Worm (Caenorhabditis elegans) whole organism, early embryonic: ENCODE results near the gene fbxa-25.

ENCODE experiments used
- B0310.2 ChIP-seq: sonication (generic microtip); optimal IDR thresholded peaks from 2 replicates; lab custom pipeline; 2016; ENCODE audit warnings: mild to moderate bottlenecking, missing genetic modification characterization, missing compliant biosample characterization
- F13C5.2 ChIP-seq: sonication (generic microtip); optimal IDR thresholded peaks from 2 replicates; lab custom pipeline; 2017; ENCODE audit warnings: mild to moderate bottlenecking, missing genetic modification characterization, inconsistent platforms, missing compliant biosample characterization
- aly-1 ChIP-seq: sonication (generic microtip); optimal IDR thresholded peaks from 2 replicates; lab custom pipeline; 2016; ENCODE audit warnings: missing genetic modification characterization, missing compliant biosample characterization
- ama-1 ChIP-seq: fragments of 150-350 bp; optimal IDR thresholded peaks from 2 replicates; lab custom pipeline; 2014
- ceh-13 ChIP-seq: fragments of 200-800 bp; sonication (Bioruptor generic); optimal IDR thresholded peaks from 2 replicates; lab custom pipeline; 2018; ENCODE audit warnings: mild to moderate bottlenecking, missing genetic modification characterization, missing compliant biosample characterization
- ceh-36 ChIP-seq: sonication (generic microtip); optimal IDR thresholded peaks from 2 replicates; lab custom pipeline; 2016; ENCODE audit warnings: missing genetic modification characterization, inconsistent platforms, missing compliant biosample characterization
- ets-7 ChIP-seq: sonication (generic microtip); optimal IDR thresholded peaks from 2 replicates; lab custom pipeline; 2016; ENCODE audit warnings: missing genotype, missing genetic modification characterization, missing compliant biosample characterization
- flt-1 ChIP-seq: fragments of 200-800 bp; sonication (Bioruptor generic); IDR thresholded peaks from 2 replicates; pipeline ENCODE4 v1.3.6; 2022; ENCODE audit warnings: missing genetic modification characterization, missing compliant biosample characterization
- hmbx-1 ChIP-seq: sonication (generic microtip); optimal IDR thresholded peaks from 2 replicates; lab custom pipeline; 2016; ENCODE audit warnings: mild to moderate bottlenecking, missing genetic modification characterization, missing compliant biosample characterization
- hmg-4 ChIP-seq: fragments of 200-800 bp; sonication (Bioruptor generic); optimal IDR thresholded peaks from 2 replicates; lab custom pipeline; 2018; ENCODE audit warnings: mild to moderate bottlenecking, missing genetic modification characterization, missing compliant biosample characterization
- hnd-1 ChIP-seq: sonication (generic microtip); optimal IDR thresholded peaks from 2 replicates; lab custom pipeline; 2016; ENCODE audit warnings: missing genetic modification characterization, missing compliant biosample characterization
- pes-1 ChIP-seq: fragments of 200-800 bp; sonication (Bioruptor generic); IDR thresholded peaks from 2 replicates; pipeline ENCODE4 v1.3.6; 2022; ENCODE audit warnings: missing genetic modification reagents, missing genetic modification characterization, missing compliant biosample characterization
- scrt-1 ChIP-seq: fragments of 200-800 bp; sonication (Bioruptor generic); IDR thresholded peaks from 2 replicates; pipeline ENCODE4 v1.3.6; 2022; ENCODE audit warnings: missing genetic modification characterization, missing compliant biosample characterization
- sea-1 ChIP-seq: fragments of 200-800 bp; sonication (Bioruptor generic); conservative IDR thresholded peaks from 2 replicates; pipeline ENCODE4 v1.3.6; 2022; ENCODE audit warnings: missing genetic modification characterization, missing compliant biosample characterization
- tbx-11 ChIP-seq: fragments of 200-800 bp; sonication (Bioruptor generic); IDR thresholded peaks from 2 replicates; pipeline ENCODE4 v1.3.6; 2022; ENCODE audit warnings: missing genetic modification characterization, missing compliant biosample characterization
- tbx-37 ChIP-seq: fragments of 200-800 bp; sonication (Bioruptor generic); conservative IDR thresholded peaks from 2 replicates; pipeline ENCODE4 v1.3.6; 2022; ENCODE audit warnings: missing genetic modification reagents, missing genetic modification characterization, missing compliant biosample characterization
- tra-4 ChIP-seq: sonication (generic microtip); optimal IDR thresholded peaks from 2 replicates; lab custom pipeline; 2017; ENCODE audit warnings: missing genetic modification characterization, missing compliant biosample characterization

Gene fbxa-25

DNA sequence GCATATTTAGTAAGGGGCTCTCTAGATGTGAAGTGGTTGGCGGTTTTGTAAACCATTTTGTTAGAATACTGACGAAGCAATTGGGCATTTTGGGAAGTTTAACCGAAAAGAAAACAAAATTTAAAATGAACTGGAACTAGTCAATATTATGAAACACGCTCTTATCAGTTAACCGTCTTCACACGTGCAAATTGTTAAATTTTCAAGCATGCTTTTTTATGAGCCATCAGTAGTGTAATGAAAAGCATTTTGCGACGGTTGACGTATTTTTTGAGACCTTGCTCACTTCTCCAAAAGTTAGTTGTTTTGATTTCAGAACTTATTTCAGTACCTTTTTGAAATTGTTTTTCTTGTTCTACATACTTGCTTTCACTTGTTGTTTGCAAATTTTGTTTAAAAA lies at the start of gene fbxa-25:
Gene fbxa-25, minus strand, starts transcription at position 138 of the 400 bp plus-strand sequence.
- TF ChIP-seq aly-1 (no peak), pes-1 (no peak), hmbx-1 (tag; lab: Kevin White, UChicago) (no peak), B0310.2 (tag; lab: Kevin White, UChicago) (no peak)

DNA sequence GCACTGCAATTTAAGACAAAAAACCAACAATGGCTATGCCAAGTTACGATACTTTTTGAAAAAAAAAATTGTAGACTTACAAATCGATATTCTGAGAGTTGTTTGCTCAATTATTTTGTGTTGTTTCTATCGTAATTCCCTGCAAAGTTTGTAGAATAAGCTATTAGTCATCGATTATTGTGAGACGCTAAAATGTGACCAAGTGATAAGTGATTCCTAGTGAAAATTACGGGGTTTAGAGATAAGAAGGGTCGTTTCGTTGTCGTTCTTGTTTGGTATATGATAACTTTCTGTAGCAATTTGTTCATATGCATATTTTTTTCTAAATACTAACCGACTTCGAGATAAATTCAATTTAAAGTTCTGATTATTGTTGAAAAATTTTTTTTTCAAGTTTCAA lies 48.9 kb upstream of the fbxa-25 start:
- TF ChIP-seq ama-1 (no peak), scrt-1 (no peak), B0310.2 (tag; lab: Kevin White, UChicago) (no peak), hmg-4 (GFP tag; lab: Kevin White, UChicago) (no peak), flt-1 (no peak), ets-7 (tag; lab: Kevin White, UChicago) (no peak), pes-1 (no peak), hmbx-1 (tag; lab: Kevin White, UChicago) (no peak), F13C5.2 (tag; lab: Kevin White, UChicago) (no peak), ceh-13 (no peak), tbx-37 (no peak), ceh-36 (tag; lab: Kevin White, UChicago) (no peak), sea-1 (GFP tag; lab: Robert Waterston, UW) (no peak), tbx-11 (GFP tag; lab: Robert Waterston, UW) (no peak), tra-4 (no peak), aly-1 (no peak), hnd-1 (no peak)

DNA sequence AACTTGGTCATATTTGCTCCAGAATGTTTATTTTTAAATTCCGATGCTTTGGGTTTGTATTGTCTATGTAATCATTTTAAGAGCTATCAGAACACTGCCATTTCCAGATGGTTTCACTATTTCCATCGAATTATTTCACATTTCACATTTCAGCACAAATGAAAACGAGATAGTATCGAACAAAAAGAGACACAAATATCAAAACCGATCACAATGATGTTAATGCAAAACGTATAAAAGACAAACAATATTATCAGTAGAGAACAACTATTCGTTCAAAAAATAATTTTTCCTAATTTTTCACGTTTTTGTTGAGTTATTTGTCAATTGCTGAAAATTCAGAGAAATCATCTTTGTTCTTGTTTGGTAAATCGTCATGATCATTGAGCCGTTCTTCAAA lies 46.1 kb upstream of the fbxa-25 start:
- TF ChIP-seq aly-1 (no peak), ceh-36 (tag; lab: Kevin White, UChicago) (no peak), hmg-4 (GFP tag; lab: Kevin White, UChicago) (no peak), tbx-11 (GFP tag; lab: Robert Waterston, UW) (no peak), B0310.2 (tag; lab: Kevin White, UChicago) (no peak), scrt-1 (no peak), tra-4 (no peak), ets-7 (tag; lab: Kevin White, UChicago) (no peak)

DNA sequence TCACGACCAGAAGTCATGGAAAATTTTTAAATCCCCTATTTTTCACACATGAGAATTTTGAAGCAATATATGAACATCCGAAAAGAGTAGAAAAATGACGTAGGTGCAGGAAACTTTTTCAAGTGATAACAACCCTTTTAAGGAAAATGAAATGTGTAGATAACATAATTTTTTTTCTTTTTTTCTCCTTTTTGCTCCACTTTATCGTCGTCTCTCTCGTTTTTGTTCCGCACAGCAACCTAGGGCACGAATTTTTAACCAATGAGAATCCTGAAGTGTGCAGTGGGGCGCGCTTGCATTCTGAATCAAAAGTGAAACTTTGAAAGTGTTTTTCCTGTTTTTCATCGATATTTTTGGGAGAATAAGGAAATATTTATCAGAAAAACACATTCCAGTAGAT lies 43.5 kb upstream of the fbxa-25 start:
- TF ChIP-seq hmg-4 (GFP tag; lab: Kevin White, UChicago) (no peak), pes-1 (no peak), tra-4 (no peak), ama-1 (no peak), tbx-37 (no peak), ceh-36 (tag; lab: Kevin White, UChicago) (no peak), tbx-11 (GFP tag; lab: Robert Waterston, UW) (no peak), F13C5.2 (tag; lab: Kevin White, UChicago) (no peak)

DNA sequence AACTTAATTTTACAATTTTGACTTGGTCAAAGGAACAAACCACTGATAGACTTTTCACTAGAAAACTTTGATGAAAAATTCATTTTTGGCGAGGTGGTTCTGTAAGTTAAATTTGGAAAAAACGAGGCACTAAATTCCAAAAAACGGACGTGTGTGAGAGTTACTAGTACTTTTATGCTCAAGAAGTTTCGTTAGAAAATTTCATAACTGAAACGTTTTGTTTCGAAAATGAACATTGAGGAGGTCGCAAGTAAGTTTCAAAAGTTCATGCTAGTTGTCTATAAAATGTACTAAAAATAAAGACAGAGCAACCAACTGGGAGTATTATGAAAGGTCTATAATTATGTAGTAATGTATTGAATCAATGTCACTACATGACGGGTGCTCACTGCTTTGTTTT lies 42.5 kb upstream of the fbxa-25 start, which contains the start of gene pals-17:
Gene pals-17, minus strand, starts transcription at position 101 of the 400 bp plus-strand sequence.
- TF ChIP-seq aly-1: no peak
- TF ChIP-seq ceh-36 (tag; lab: Kevin White, UChicago): no peak
- TF ChIP-seq flt-1: no peak
- no peak for TF ChIP-seq hmg-4 (GFP tag; lab: Kevin White, UChicago)
- TF ChIP-seq B0310.2 (tag; lab: Kevin White, UChicago): no peak
- TF ChIP-seq scrt-1: no peak
- TF ChIP-seq sea-1 (GFP tag; lab: Robert Waterston, UW): no peak
- TF ChIP-seq ets-7 (tag; lab: Kevin White, UChicago): no peak
- TF ChIP-seq ceh-13: no peak
- TF ChIP-seq tbx-37: no peak
- no peak for TF ChIP-seq tbx-11 (GFP tag; lab: Robert Waterston, UW)
- TF ChIP-seq pes-1: no peak
- no peak for TF ChIP-seq tra-4
- no peak for TF ChIP-seq hnd-1
- no peak for TF ChIP-seq F13C5.2 (tag; lab: Kevin White, UChicago)

DNA sequence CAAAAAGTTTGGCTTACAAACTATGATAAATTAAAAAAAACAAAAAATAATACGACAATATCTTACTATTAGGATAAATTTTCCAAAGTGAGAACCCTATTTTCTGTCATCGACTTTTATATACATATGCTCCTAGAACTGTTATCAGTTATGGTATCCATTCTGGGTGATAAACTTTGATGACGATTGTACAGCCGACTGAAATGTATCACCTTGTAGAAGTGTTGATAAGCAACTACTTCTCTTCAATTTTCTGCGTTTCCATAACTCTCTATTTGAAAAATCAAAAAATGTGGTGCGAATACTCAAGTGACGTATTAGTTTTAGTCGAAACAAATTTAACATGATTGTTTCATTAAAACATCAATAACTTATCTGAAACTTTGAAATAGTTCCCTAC lies 40.7 kb upstream of the fbxa-25 start:
- TF ChIP-seq ceh-13 (no peak), B0310.2 (tag; lab: Kevin White, UChicago) (no peak), hnd-1 (no peak), sea-1 (GFP tag; lab: Robert Waterston, UW) (no peak), tbx-37 (no peak), scrt-1 (no peak), tbx-11 (GFP tag; lab: Robert Waterston, UW) (no peak), ets-7 (tag; lab: Kevin White, UChicago) (no peak), hmbx-1 (tag; lab: Kevin White, UChicago) (no peak), ceh-36 (tag; lab: Kevin White, UChicago) (no peak), pes-1 (no peak), F13C5.2 (tag; lab: Kevin White, UChicago) (no peak), aly-1 (no peak), flt-1 (no peak), ama-1 (no peak), hmg-4 (GFP tag; lab: Kevin White, UChicago) (no peak), tra-4 (no peak)

DNA sequence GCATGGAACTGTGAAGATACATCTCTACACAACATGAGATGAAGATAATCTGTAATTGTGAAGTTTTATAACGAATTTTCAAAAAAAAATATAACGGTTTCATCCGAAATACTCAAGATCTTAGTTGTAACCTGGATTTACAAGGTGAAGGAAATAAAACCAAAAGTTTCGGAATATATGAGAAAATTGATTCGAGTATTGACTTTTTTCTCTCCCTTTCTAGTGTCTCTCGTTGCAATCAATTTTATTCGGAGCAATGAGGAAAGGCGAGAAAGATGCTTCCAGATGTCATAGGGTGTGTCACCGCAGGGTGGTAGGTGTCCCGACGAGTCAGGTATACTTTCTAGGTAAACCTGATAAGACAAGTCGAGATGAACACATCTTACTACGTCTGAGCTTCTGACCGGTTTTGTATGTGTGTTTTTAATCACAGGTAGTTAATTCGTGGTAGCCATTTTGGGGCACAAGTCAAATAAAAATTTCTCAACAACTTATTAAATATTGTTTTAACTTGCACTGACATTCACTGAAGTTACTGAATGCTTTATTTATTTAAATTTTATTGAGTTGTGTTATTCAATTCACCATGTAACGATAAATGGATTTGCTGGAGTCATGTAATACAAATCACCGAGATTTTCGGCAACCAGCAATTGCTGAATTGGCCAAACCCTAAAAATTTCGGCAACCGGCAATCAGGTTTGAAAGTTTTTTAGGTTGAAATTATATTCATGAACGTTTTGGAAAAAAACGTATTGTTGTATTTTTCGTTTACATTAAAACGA lies 39.2 kb upstream of the fbxa-25 start, which contains the start of gene pals-20:
Gene pals-20, minus strand, starts transcription at position 51 of the 785 bp plus-strand sequence.
- TF ChIP-seq tbx-37: no peak
- TF ChIP-seq hmbx-1 (tag; lab: Kevin White, UChicago): no peak
- no peak for TF ChIP-seq tra-4
- no peak for TF ChIP-seq ceh-13
- TF ChIP-seq hmg-4 (GFP tag; lab: Kevin White, UChicago): no peak
- TF ChIP-seq tbx-11 (GFP tag; lab: Robert Waterston, UW): no peak
- no peak for TF ChIP-seq hnd-1
- TF ChIP-seq pes-1: no peak
- no peak for TF ChIP-seq ceh-36 (tag; lab: Kevin White, UChicago)
- TF ChIP-seq B0310.2 (tag; lab: Kevin White, UChicago): no peak
- TF ChIP-seq flt-1: no peak

DNA sequence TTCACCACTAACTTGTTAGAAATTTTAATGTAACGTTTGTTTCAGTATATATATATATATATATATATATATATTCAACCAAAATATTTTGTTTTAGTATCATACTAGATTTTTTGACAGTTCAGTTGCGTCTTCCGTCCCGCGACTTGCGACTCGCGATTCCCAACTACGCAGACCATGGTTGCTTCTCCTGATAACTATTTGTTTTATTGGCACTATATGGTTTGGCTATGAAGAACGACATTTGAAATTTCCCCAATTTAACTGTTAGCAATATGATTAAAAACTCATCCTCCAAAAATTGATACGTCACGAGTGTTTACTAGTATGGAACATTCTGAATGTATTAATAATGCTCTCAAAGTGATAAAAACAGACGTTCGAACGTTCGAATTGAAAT lies 35.4 kb upstream of the fbxa-25 start:
- TF ChIP-seq ets-7 (tag; lab: Kevin White, UChicago): no peak
- no peak for TF ChIP-seq hnd-1
- no peak for TF ChIP-seq aly-1
- no peak for TF ChIP-seq ceh-13
